Worm (Caenorhabditis elegans) whole organism, mixed stage, embryonic: ENCODE data around the gene F35C5.1.

Experiments used
- M03D4.4 ChIP-seq: sonication (generic microtip); optimal IDR thresholded peaks from 2 replicates; lab custom pipeline; 2017; ENCODE audit warnings: mild to moderate bottlenecking, missing genetic modification characterization, missing compliant biosample characterization
- bed-3 ChIP-seq: fragments of 200-800 bp; sonication (Bioruptor generic); optimal IDR thresholded peaks from 3 replicates; lab custom pipeline; 2018; ENCODE audit warnings: mild to moderate bottlenecking, missing genetic modification characterization, moderate library complexity, missing compliant biosample characterization
- ceh-39 ChIP-seq: fragments of 150-350 bp; optimal IDR thresholded peaks from 2 replicates; lab custom pipeline; 2014; ENCODE audit warnings: missing biosample characterization, missing genetic modification characterization
- ceh-83 ChIP-seq: fragments of 200-800 bp; sonication (Bioruptor generic); optimal IDR thresholded peaks from 2 replicates; lab custom pipeline; 2018; ENCODE audit warnings: mild to moderate bottlenecking, missing genetic modification characterization, missing compliant biosample characterization
- ces-1 ChIP-seq: fragments of 150-350 bp; optimal IDR thresholded peaks from 2 replicates; lab custom pipeline; 2014; ENCODE audit warnings: missing biosample characterization, missing genetic modification reagents, missing genetic modification characterization
- cnd-1 ChIP-seq: fragments of 200-800 bp; sonication (Bioruptor generic); optimal IDR thresholded peaks from 2 replicates; lab custom pipeline; 2018; ENCODE audit warnings: mild to moderate bottlenecking, missing genetic modification characterization, missing compliant biosample characterization
- drap-1 ChIP-seq: fragments of 200-800 bp; sonication (Bioruptor generic); optimal IDR thresholded peaks from 3 replicates; lab custom pipeline; 2018; ENCODE audit warnings: mild to moderate bottlenecking, missing genetic modification characterization, missing compliant biosample characterization
- elt-1 ChIP-seq: sonication (generic microtip); optimal IDR thresholded peaks from 2 replicates; lab custom pipeline; 2017; ENCODE audit warnings: missing genetic modification characterization, mild to moderate bottlenecking, missing compliant biosample characterization, antibody characterized with exemption, moderate library complexity, borderline replicate concordance; ENCODE audit not compliant: insufficient read depth
- elt-3 ChIP-seq: fragments of 150-350 bp; optimal IDR thresholded peaks from 2 replicates; lab custom pipeline; 2014; ENCODE audit warnings: missing biosample characterization, missing genetic modification characterization
- flh-1 ChIP-seq: fragments of 200-800 bp; sonication (Bioruptor generic); optimal IDR thresholded peaks from 2 replicates; lab custom pipeline; 2018; ENCODE audit warnings: mild to moderate bottlenecking, missing genetic modification characterization, moderate library complexity, missing compliant biosample characterization
- hlh-1 ChIP-seq: fragments of 150-350 bp; optimal IDR thresholded peaks from 2 replicates; lab custom pipeline; 2014; ENCODE audit warnings: missing biosample characterization, missing genetic modification reagents, missing genetic modification characterization
- lin-13 ChIP-seq: fragments of 150-350 bp; optimal IDR thresholded peaks from 2 replicates; lab custom pipeline; 2014; ENCODE audit warnings: missing biosample characterization, missing genetic modification characterization
- lin-32 ChIP-seq: fragments of 200-800 bp; sonication (Bioruptor generic); optimal IDR thresholded peaks from 2 replicates; lab custom pipeline; 2018; ENCODE audit warnings: mild to moderate bottlenecking, missing genetic modification characterization, missing compliant biosample characterization
- lsy-2 ChIP-seq: fragments of 150-350 bp; optimal IDR thresholded peaks from 2 replicates; lab custom pipeline; 2014; ENCODE audit warnings: missing biosample characterization, missing genetic modification characterization
- mep-1 ChIP-seq: fragments of 150-350 bp; optimal IDR thresholded peaks from 2 replicates; lab custom pipeline; 2017; ENCODE audit warnings: missing biosample characterization, missing genetic modification reagents, missing genetic modification characterization, inconsistent platforms
- mls-2 ChIP-seq: sonication (generic microtip); optimal IDR thresholded peaks from 2 replicates; lab custom pipeline; 2016; ENCODE audit warnings: mild to moderate bottlenecking, missing genetic modification characterization, moderate library complexity, missing compliant biosample characterization
- nhr-12 ChIP-seq: fragments of 150-350 bp; optimal IDR thresholded peaks from 2 replicates; lab custom pipeline; 2014; ENCODE audit warnings: missing biosample characterization, missing genetic modification characterization
- nhr-28 ChIP-seq: fragments of 150-350 bp; optimal IDR thresholded peaks from 2 replicates; lab custom pipeline; 2014; ENCODE audit warnings: missing biosample characterization, missing genetic modification characterization
- nhr-76 ChIP-seq: sonication (generic microtip); optimal IDR thresholded peaks from 2 replicates; lab custom pipeline; 2017; ENCODE audit warnings: missing biosample characterization, missing genetic modification characterization
- pha-4 ChIP-seq: fragments of 150-350 bp; optimal IDR thresholded peaks from 2 replicates; lab custom pipeline; 2018; ENCODE audit warnings: missing biosample characterization, missing genetic modification reagents, missing genetic modification characterization
- sem-2 ChIP-seq: fragments of 200-800 bp; sonication (Bioruptor generic); optimal IDR thresholded peaks from 2 replicates; lab custom pipeline; 2018; ENCODE audit warnings: mild to moderate bottlenecking, missing genetic modification characterization, missing compliant biosample characterization
- snpc-4 ChIP-seq: fragments of 150-350 bp; optimal IDR thresholded peaks from 2 replicates; lab custom pipeline; 2014; ENCODE audit warnings: missing biosample characterization, missing genetic modification characterization
- sptf-1 ChIP-seq: sonication (generic microtip); optimal IDR thresholded peaks from 2 replicates; lab custom pipeline; 2017; ENCODE audit warnings: mild to moderate bottlenecking, missing genetic modification characterization, moderate library complexity, missing compliant biosample characterization
- tbx-8 ChIP-seq: fragments of 200-800 bp; sonication (Bioruptor generic); optimal IDR thresholded peaks from 2 replicates; lab custom pipeline; 2018; ENCODE audit warnings: mild to moderate bottlenecking, missing genetic modification characterization, moderate library complexity, missing compliant biosample characterization
- unc-120 ChIP-seq: sonication (generic microtip); optimal IDR thresholded peaks from 2 replicates; lab custom pipeline; 2017; ENCODE audit warnings: missing genetic modification characterization, missing compliant biosample characterization; ENCODE audit not compliant: poor library complexity, severe bottlenecking
- unc-39 ChIP-seq: fragments of 150-350 bp; optimal IDR thresholded peaks from 2 replicates; lab custom pipeline; 2014; ENCODE audit warnings: missing biosample characterization, missing genetic modification characterization
- unc-62 ChIP-seq: fragments of 150-350 bp; optimal IDR thresholded peaks from 2 replicates; lab custom pipeline; 2014; ENCODE audit warnings: missing biosample characterization, missing genetic modification reagents, missing genetic modification characterization
- ztf-11 ChIP-seq: fragments of 150-350 bp; optimal IDR thresholded peaks from 2 replicates; lab custom pipeline; 2014; ENCODE audit warnings: missing biosample characterization, missing genetic modification characterization

Gene F35C5.1

DNA sequence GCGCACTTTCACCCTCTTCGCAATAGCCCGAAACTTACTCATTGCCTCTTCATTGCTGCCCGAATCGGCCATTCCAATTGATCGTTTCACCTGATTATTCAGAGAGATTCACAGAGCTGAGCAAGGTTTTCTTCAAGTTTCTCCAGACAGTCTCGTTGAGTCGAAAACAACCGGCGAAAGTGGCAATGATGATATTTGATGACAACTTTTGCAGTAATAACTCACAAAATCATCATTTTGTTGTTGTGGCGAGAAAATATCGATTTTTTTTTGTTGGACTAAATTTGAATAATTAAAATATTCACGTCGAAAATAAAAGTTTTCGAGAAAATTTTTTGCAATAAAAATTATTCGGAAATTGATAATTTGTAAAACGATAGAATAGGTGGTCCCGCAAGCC lies 15.0 kb upstream of the F35C5.1 start, which contains the start of gene snf-5:
snf-5 (minus strand) TSS at position 182 of the 400 bp plus-strand sequence.
- TF ChIP-seq ceh-83 (GFP tag; lab: Kevin White, UChicago) (no peak), unc-62 (GFP tag; lab: Kevin White, UChicago) (no peak), unc-39 (tag; lab: Kevin White, UChicago) (no peak)

DNA sequence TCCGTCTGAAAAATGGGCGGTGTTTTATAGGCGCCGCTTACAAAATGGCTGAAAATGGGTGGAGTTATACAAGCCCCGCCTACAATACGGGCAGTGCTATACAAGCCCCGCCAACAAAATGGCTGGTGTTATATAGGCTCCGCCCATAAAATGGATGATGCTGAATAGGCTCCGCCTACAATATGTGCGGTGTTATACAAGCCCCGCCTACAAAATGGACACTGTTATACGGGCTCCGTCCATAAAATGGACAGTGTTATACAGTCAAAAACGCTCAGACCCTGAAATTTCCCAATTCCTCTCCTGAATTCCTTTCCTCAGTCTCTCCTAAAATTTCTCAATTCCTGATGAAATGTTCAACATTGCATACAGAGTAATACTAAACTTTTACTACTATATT lies 14.5 kb upstream of the F35C5.1 start:
- no peak for TF ChIP-seq unc-62 (GFP tag; lab: Kevin White, UChicago)
- TF ChIP-seq pha-4 (tag; lab: Kevin White, UChicago): no peak
- TF ChIP-seq unc-39 (tag; lab: Kevin White, UChicago): no peak
- TF ChIP-seq tbx-8 (GFP tag; lab: Kevin White, UChicago): no peak
- TF ChIP-seq flh-1 (GFP tag; lab: Kevin White, UChicago): no peak
- TF ChIP-seq lsy-2 (tag; lab: Kevin White, UChicago): no peak
- TF ChIP-seq bed-3: no peak
- no peak for TF ChIP-seq nhr-76
- TF ChIP-seq mep-1 (tag; lab: Kevin White, UChicago): no peak
- no peak for TF ChIP-seq nhr-12 (tag; lab: Kevin White, UChicago)
- TF ChIP-seq M03D4.4 (tag; lab: Kevin White, UChicago): no peak
- no peak for TF ChIP-seq cnd-1 (tag; lab: Kevin White, UChicago)
- TF ChIP-seq mls-2 (tag; lab: Kevin White, UChicago): no peak
- TF ChIP-seq unc-120: no peak
- no peak for TF ChIP-seq ceh-39 (tag; lab: Kevin White, UChicago)
- TF ChIP-seq nhr-28 (tag; lab: Kevin White, UChicago): no peak
- no peak for TF ChIP-seq sptf-1 (tag; lab: Kevin White, UChicago)
- no peak for TF ChIP-seq elt-3 (tag; lab: Kevin White, UChicago)

- no peak for TF ChIP-seq hlh-1 (tag; lab: Kevin White, UChicago)
- no peak for TF ChIP-seq sptf-1 (tag; lab: Kevin White, UChicago)
- TF ChIP-seq pha-4 (tag; lab: Kevin White, UChicago): no peak
- TF ChIP-seq sem-2: no peak
- TF ChIP-seq nhr-28 (tag; lab: Kevin White, UChicago): no peak
- no peak for TF ChIP-seq drap-1 (GFP tag; lab: Kevin White, UChicago)
These were observed 2.4 kb upstream of the F35C5.1 start, which contains the start of gene gsy-1 for ce11 chrII:12878071-12878668. TSS of gene gsy-1 (minus strand) at chrII:12878121.

ce11 chrII:12878697-12879096 lies 1.9 kb upstream of the F35C5.1 start:
- no peak for TF ChIP-seq pha-4 (tag; lab: Kevin White, UChicago)

DNA sequence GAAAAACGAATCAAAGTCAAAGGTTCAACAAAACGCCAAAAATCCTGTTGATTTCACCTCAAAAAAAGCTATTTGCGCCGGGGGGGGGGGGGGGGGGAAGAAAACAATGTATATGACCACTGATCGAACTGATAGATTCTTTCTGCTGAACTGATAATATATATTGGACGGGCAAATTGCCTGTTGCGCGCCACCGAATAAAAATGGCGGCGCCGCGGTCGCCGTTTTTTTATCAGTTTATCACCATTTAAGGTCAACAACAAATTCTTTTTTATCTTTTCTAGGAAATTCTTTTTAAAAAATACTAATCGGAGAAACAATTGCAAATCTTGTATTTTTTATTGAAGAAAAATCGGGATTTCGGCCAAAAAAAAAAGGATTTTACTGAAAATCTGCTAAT lies 846 bp upstream of the F35C5.1 start:
- TF ChIP-seq nhr-12 (tag; lab: Kevin White, UChicago): no peak

ce11 chrII:12884972-12885371 lies 4.4 kb downstream of the F35C5.1 start, which contains the start of gene sra-14:
TSS of gene sra-14 (plus strand) at chrII:12885272.
- TF ChIP-seq mep-1 (tag; lab: Kevin White, UChicago) (no peak), lin-32 (GFP tag; lab: Kevin White, UChicago) (no peak), unc-120 (no peak), M03D4.4 (tag; lab: Kevin White, UChicago) (no peak), ztf-11 (tag; lab: Kevin White, UChicago) (no peak), snpc-4 (tag; lab: Kevin White, UChicago) (no peak), ces-1 (GFP tag; lab: Kevin White, UChicago) (no peak), elt-1 (no peak), nhr-76 (no peak), mls-2 (tag; lab: Kevin White, UChicago) (no peak), drap-1 (GFP tag; lab: Kevin White, UChicago) (no peak), bed-3 (no peak), nhr-28 (tag; lab: Kevin White, UChicago) (no peak), lin-13 (no peak)
- TF ChIP-seq, all 35 proteins: peak for 0
